Worm (Caenorhabditis elegans) whole organism, L4/young adult: ENCODE measurements around the gene atg-18.

ENCODE experiments used
- W03F9.2 ChIP-seq: fragments of 150-350 bp; optimal IDR thresholded peaks from 2 replicates; lab custom pipeline; 2014; ENCODE audit warnings: missing biosample characterization, missing genetic modification characterization
- him-1 ChIP-seq: sonication (generic microtip); optimal IDR thresholded peaks from 2 replicates; lab custom pipeline; 2016; ENCODE audit warnings: missing genotype, missing genetic modification reagents, missing genetic modification characterization, missing compliant biosample characterization

- TF ChIP-seq W03F9.2 (tag; lab: Kevin White, UChicago) (no peak), him-1 (no peak)
These were observed 22.6 kb downstream of the atg-18 start for ce11 chrV:8608483-8608882.
